Fruit fly (Drosophila melanogaster) whole organism, embryonic: Measurements from ENCODE around the gene Gga.
A peak's percentile ranks its signal among the peaks of the same experiment; 100 is the strongest.

ENCODE experiments used
- Atf6 ChIP-seq: fragments of 200-800 bp; sonication (Bioruptor generic); IDR thresholded peaks from 2 replicates; pipeline ENCODE4 v1.3.6; 2022; ENCODE audit warnings: missing biosample characterization, missing genetic modification characterization
- Awh ChIP-seq: fragments of 200-800 bp; sonication (Bioruptor generic); IDR thresholded peaks from 2 replicates; pipeline ENCODE4, ENCODE4 v1.3.6; 2022; ENCODE audit warnings: missing biosample characterization, missing genetic modification characterization
- CG10274 ChIP-seq: fragments of 200-800 bp; sonication (Bioruptor generic); optimal IDR thresholded peaks from 3 replicates; lab custom pipeline; 2017; ENCODE audit warnings: missing biosample characterization, mild to moderate bottlenecking, missing genetic modification characterization
- CG10654 ChIP-seq: fragments of 200-800 bp; sonication (Bioruptor generic); optimal IDR thresholded peaks from 2 replicates; lab custom pipeline; 2016; ENCODE audit warnings: missing biosample characterization, missing genetic modification characterization
- CG10979 ChIP-seq: fragments of 200-800 bp; sonication (Bioruptor generic); optimal IDR thresholded peaks from 2 replicates; lab custom pipeline; 2018; ENCODE audit warnings: missing biosample characterization, mild to moderate bottlenecking, missing genetic modification characterization, moderate library complexity
- CG11560 ChIP-seq: fragments of 200-800 bp; sonication (Bioruptor generic); IDR thresholded peaks from 3 replicates; pipeline ENCODE4 v1.3.6; 2022; ENCODE audit warnings: missing biosample characterization, missing genetic modification characterization
- CG13296 ChIP-seq: fragments of 200-800 bp; sonication (Bioruptor generic); optimal IDR thresholded peaks from 3 replicates; lab custom pipeline; 2018; ENCODE audit warnings: missing biosample characterization, mild to moderate bottlenecking, missing genetic modification characterization
- CG14050 ChIP-seq: fragments of 200-800 bp; sonication (Bioruptor generic); IDR thresholded peaks from 3 replicates; pipeline ENCODE4 v1.3.6; 2022; ENCODE audit warnings: missing biosample characterization, missing genetic modification characterization
- CG15514 ChIP-seq: fragments of 200-800 bp; sonication (Bioruptor generic); optimal IDR thresholded peaks from 3 replicates; lab custom pipeline; 2017; ENCODE audit warnings: missing biosample characterization, missing genetic modification characterization, mild to moderate bottlenecking, moderate library complexity, missing genetic modification reagents
- CG17359 ChIP-seq: fragments of 200-800 bp; sonication (Bioruptor generic); optimal IDR thresholded peaks from 3 replicates; lab custom pipeline; 2018; ENCODE audit warnings: missing biosample characterization, mild to moderate bottlenecking, missing genetic modification characterization, moderate library complexity
- CG17612 ChIP-seq: fragments of 200-800 bp; sonication (Bioruptor generic); IDR thresholded peaks from 2 replicates; pipeline ENCODE4 v1.3.6; 2022; ENCODE audit warnings: missing biosample characterization, missing genetic modification characterization
- CG32532 ChIP-seq: fragments of 200-800 bp; sonication (Bioruptor generic); IDR thresholded peaks from 2 replicates; pipeline ENCODE4 v1.3.6; 2022; ENCODE audit warnings: missing biosample characterization, missing genetic modification characterization
- CG34376 ChIP-seq: fragments of 200-800 bp; sonication (Bioruptor generic); optimal IDR thresholded peaks from 2 replicates; lab custom pipeline; 2018; ENCODE audit warnings: missing biosample characterization, mild to moderate bottlenecking, missing genetic modification characterization
- CG4282 ChIP-seq: fragments of 200-800 bp; sonication (Bioruptor generic); optimal IDR thresholded peaks from 2 replicates; lab custom pipeline; 2016; ENCODE audit warnings: missing biosample characterization, missing genetic modification characterization
- CG4617 ChIP-seq: fragments of 200-800 bp; sonication (Bioruptor generic); optimal IDR thresholded peaks from 3 replicates; lab custom pipeline; 2016; ENCODE audit warnings: missing biosample characterization, missing genetic modification characterization, borderline replicate concordance
- CG7357 ChIP-seq: fragments of 200-800 bp; sonication (Bioruptor generic); IDR thresholded peaks from 3 replicates; pipeline ENCODE4 v1.3.6; 2022; ENCODE audit warnings: missing biosample characterization, missing genetic modification characterization
- CG8359 ChIP-seq: fragments of 200-800 bp; sonication (Bioruptor generic); optimal IDR thresholded peaks from 2 replicates; lab custom pipeline; 2017; ENCODE audit warnings: missing biosample characterization, mild to moderate bottlenecking, missing genetic modification characterization, borderline replicate concordance
- CG8944 ChIP-seq: fragments of 200-800 bp; sonication (Bioruptor generic); optimal IDR thresholded peaks from 3 replicates; lab custom pipeline; 2016; ENCODE audit warnings: missing biosample characterization, missing genetic modification characterization
- Chrac-16 ChIP-seq: fragments of 200-800 bp; sonication (Bioruptor generic); optimal IDR thresholded peaks from 3 replicates; lab custom pipeline; 2016; ENCODE audit warnings: missing biosample characterization, missing genetic modification characterization
- Dll ChIP-seq: fragments of 200-800 bp; sonication (Bioruptor generic); IDR thresholded peaks from 4 replicates; pipeline ENCODE4 v1.3.6; 2022; ENCODE audit warnings: missing biosample characterization, missing genetic modification characterization; ENCODE audit not compliant: partially characterized antibody
- Ets65A ChIP-seq: fragments of 200-800 bp; sonication (Bioruptor generic); peaks from one replicate; lab custom pipeline; 2016; ENCODE audit warnings: missing biosample characterization, missing genetic modification characterization
- Fer2 ChIP-seq: fragments of 200-800 bp; sonication (Bioruptor generic); optimal IDR thresholded peaks from 2 replicates; lab custom pipeline; 2018; ENCODE audit warnings: missing biosample characterization, mild to moderate bottlenecking, missing genetic modification characterization, moderate library complexity
- Gsc ChIP-seq: fragments of 200-800 bp; sonication (Bioruptor generic); IDR thresholded peaks from 2 replicates; pipeline ENCODE4 v1.3.6; 2022; ENCODE audit warnings: missing biosample characterization, missing genetic modification characterization
- HLH4C ChIP-seq: fragments of 200-800 bp; sonication (Bioruptor generic); IDR thresholded peaks from 3 replicates; pipeline ENCODE4 v1.3.6; 2022; ENCODE audit warnings: missing biosample characterization, missing genetic modification characterization; ENCODE audit not compliant: partially characterized antibody
- HLHmδ ChIP-seq: fragments of 200-800 bp; sonication (Bioruptor generic); optimal IDR thresholded peaks from 2 replicates; lab custom pipeline; 2018; ENCODE audit warnings: missing biosample characterization, mild to moderate bottlenecking, missing genetic modification characterization, moderate library complexity
- NC2β ChIP-seq: fragments of 200-800 bp; sonication (Bioruptor generic); optimal IDR thresholded peaks from 2 replicates; lab custom pipeline; 2016; ENCODE audit warnings: missing biosample characterization, missing genetic modification characterization
- Nf-YC ChIP-seq: fragments of 200-800 bp; optimal IDR thresholded peaks from 3 replicates; lab custom pipeline; 2019; ENCODE audit warnings: missing biosample characterization, mild to moderate bottlenecking, missing genetic modification characterization, moderate library complexity
- Opbp ChIP-seq: fragments of 200-800 bp; sonication (Bioruptor generic); IDR thresholded peaks from 3 replicates; pipeline ENCODE4 v1.3.6; 2022; ENCODE audit warnings: missing biosample characterization, missing genetic modification characterization; ENCODE audit not compliant: partially characterized antibody
- Poxn ChIP-seq: fragments of 200-800 bp; sonication (Bioruptor generic); IDR thresholded peaks from 2 replicates; pipeline ENCODE4 v1.3.6; 2022; ENCODE audit warnings: missing biosample characterization, missing genetic modification characterization
- Six4 ChIP-seq: fragments of 200-800 bp; sonication (Bioruptor generic); optimal IDR thresholded peaks from 2 replicates; lab custom pipeline; 2016; ENCODE audit warnings: missing biosample characterization, missing genetic modification characterization
- ash1 ChIP-seq: fragments of 200-800 bp; sonication (Bioruptor generic); optimal IDR thresholded peaks from 2 replicates; lab custom pipeline; 2018; ENCODE audit warnings: missing biosample characterization, mild to moderate bottlenecking, missing genetic modification characterization
- bab2 ChIP-seq: fragments of 200-800 bp; sonication (Bioruptor generic); optimal IDR thresholded peaks from 2 replicates; lab custom pipeline; 2016; ENCODE audit warnings: missing biosample characterization, missing genetic modification characterization
- bowl ChIP-seq: fragments of 200-800 bp; sonication (Bioruptor generic); IDR thresholded peaks from 2 replicates; pipeline ENCODE4 v1.3.6; 2022; ENCODE audit warnings: missing biosample characterization, missing genetic modification characterization
- dysf ChIP-seq: fragments of 200-800 bp; sonication (Bioruptor generic); IDR thresholded peaks from 3 replicates; pipeline ENCODE4 v1.3.6; 2022; ENCODE audit warnings: missing biosample characterization, missing genetic modification characterization
- exex ChIP-seq: fragments of 200-800 bp; sonication (Bioruptor generic); optimal IDR thresholded peaks from 4 replicates; lab custom pipeline; 2018; ENCODE audit warnings: missing biosample characterization, mild to moderate bottlenecking, missing genetic modification characterization, moderate library complexity
- fd3F ChIP-seq: fragments of 200-800 bp; sonication (Bioruptor generic); optimal IDR thresholded peaks from 2 replicates; lab custom pipeline; 2018; ENCODE audit warnings: missing biosample characterization, mild to moderate bottlenecking, missing genetic modification characterization, moderate library complexity
- insv ChIP-seq, 2 experiments: fragments of 200-800 bp; sonication (Bioruptor generic); optimal IDR thresholded peaks; 3 replicates each; lab custom pipeline; 2016 to 2018; ENCODE audit warnings: missing biosample characterization in 2 of 2, missing genetic modification characterization in 2 of 2
- jumu ChIP-seq: fragments of 200-800 bp; sonication (Bioruptor generic); optimal IDR thresholded peaks from 3 replicates; lab custom pipeline; 2016; ENCODE audit warnings: missing biosample characterization, missing genetic modification characterization
- kah ChIP-seq: fragments of 200-800 bp; sonication (Bioruptor generic); optimal IDR thresholded peaks from 2 replicates; lab custom pipeline; 2018; ENCODE audit warnings: missing biosample characterization, mild to moderate bottlenecking, missing genetic modification characterization
- klu ChIP-seq: fragments of 200-800 bp; sonication (Bioruptor generic); IDR thresholded peaks from 2 replicates; pipeline ENCODE4 v1.3.6; 2022; ENCODE audit warnings: missing biosample characterization, missing genetic modification characterization
- kni ChIP-seq: fragments of 200-800 bp; sonication (Bioruptor generic); optimal IDR thresholded peaks from 3 replicates; lab custom pipeline; 2017; ENCODE audit warnings: mild to moderate bottlenecking, missing biosample characterization, missing genetic modification reagents, missing genetic modification characterization
- knrl ChIP-seq: fragments of 200-800 bp; sonication (Bioruptor generic); IDR thresholded peaks from 3 replicates; pipeline ENCODE4 v1.3.6; 2022; ENCODE audit warnings: missing biosample characterization, missing genetic modification characterization; ENCODE audit not compliant: partially characterized antibody
- lola ChIP-seq, 3 experiments: fragments of >200 bp in 2 of 3; fragments of 200-800 bp in 1 of 3; sonication (Bioruptor generic) in 1 of 3; optimal IDR thresholded peaks; 2 replicates each; lab custom pipeline; 2017 to 2019; ENCODE audit warnings: missing biosample characterization in 3 of 3, missing genetic modification characterization in 3 of 3, mild to moderate bottlenecking in 1 of 3, moderate library complexity in 1 of 3
- sens-2 ChIP-seq: fragments of 200-800 bp; sonication (Bioruptor generic); IDR thresholded peaks from 2 replicates; pipeline ENCODE4 v1.3.6; 2022; ENCODE audit warnings: missing biosample characterization, missing genetic modification characterization
- sqz ChIP-seq: fragments of 200-800 bp; sonication (Bioruptor generic); optimal IDR thresholded peaks from 3 replicates; lab custom pipeline; 2018; ENCODE audit warnings: missing biosample characterization, mild to moderate bottlenecking, missing genetic modification characterization
- sr ChIP-seq: fragments of 200-800 bp; sonication (Bioruptor generic); IDR thresholded peaks from 3 replicates; pipeline ENCODE4 v1.3.6; 2022; ENCODE audit warnings: missing biosample characterization, missing genetic modification characterization
- tna ChIP-seq: fragments of 200-800 bp; sonication (Bioruptor generic); IDR thresholded peaks from 2 replicates; pipeline ENCODE4 v1.3.6; 2022; ENCODE audit warnings: missing biosample characterization, missing genetic modification characterization; ENCODE audit not compliant: partially characterized antibody
- wdn ChIP-seq: fragments of 200-800 bp; sonication (Bioruptor generic); IDR thresholded peaks from 2 replicates; pipeline ENCODE4 v1.3.6; 2022; ENCODE audit warnings: missing biosample characterization, missing genetic modification characterization
- zfh1 ChIP-seq: fragments of 200-800 bp; sonication (Bioruptor generic); IDR thresholded peaks from 3 replicates; pipeline ENCODE4 v1.3.6; 2022; ENCODE audit warnings: missing biosample characterization, missing genetic modification characterization

The Gga gene

dm6 chrX:9584104-9584947 is 16.5 kb upstream of the Gga start (continued):
- TF ChIP-seq CG32532 (GFP tag; lab: Robert Waterston, UW) (peak; percentile 55), Atf6 (GFP tag; lab: Robert Waterston, UW) (no peak), Ets65A (GFP tag; lab: Kevin White, UChicago) (peak; percentile 6), CG8359 (GFP tag; lab: Kevin White, UChicago) (no peak), klu (GFP tag; lab: Robert Waterston, UW) (no peak), CG10979 (tag; lab: Kevin White, UChicago) (no peak), CG17359 (tag; lab: Kevin White, UChicago) (peak; percentile 42), jumu (GFP tag; lab: Kevin White, UChicago) (no peak), HLH4C (GFP tag; lab: Robert Waterston, UW) (no peak), exex (tag; lab: Kevin White, UChicago) (peak; percentile 6), CG17612 (GFP tag; lab: Robert Waterston, UW) (no peak), lola (GFP tag; optimal IDR thresholded peaks at IDR 0.05; lab: Kevin White, UChicago) (peak in 1 of 3 experiments; percentile 8), sr (GFP tag; lab: Robert Waterston, UW) (no peak), CG13296 (GFP tag; lab: Kevin White, UChicago) (no peak), kah (GFP tag; lab: Kevin White, UChicago) (no peak), tna (no peak), ash1 (GFP tag; lab: Kevin White, UChicago) (no peak), kni (GFP tag; lab: Kevin White, UChicago) (peak; percentile 89), sens-2 (GFP tag; lab: Robert Waterston, UW) (no peak), Poxn (GFP tag; lab: Robert Waterston, UW) (no peak), insv (GFP tag; optimal IDR thresholded peaks at IDR 0.05; lab: Kevin White, UChicago) (no peak), Gsc (no peak), HLHmδ (GFP tag; lab: Kevin White, UChicago) (peak; percentile 1), Awh (GFP tag; lab: Robert Waterston, UW) (no peak), CG8944 (GFP tag; lab: Kevin White, UChicago) (no peak), Chrac-16 (GFP tag; lab: Kevin White, UChicago) (no peak), Dll (GFP tag; lab: Robert Waterston, UW) (no peak), bab2 (GFP tag; lab: Kevin White, UChicago) (no peak), CG15514 (peak; percentile 1), Six4 (GFP tag; lab: Kevin White, UChicago) (no peak), wdn (GFP tag; lab: Robert Waterston, UW) (no peak), NC2β (GFP tag; lab: Kevin White, UChicago) (no peak), CG11560 (no peak), CG10654 (GFP tag; lab: Kevin White, UChicago) (no peak), zfh1 (GFP tag; lab: Robert Waterston, UW) (no peak), Fer2 (tag; lab: Kevin White, UChicago) (no peak), CG7357 (GFP tag; lab: Robert Waterston, UW) (no peak), CG14050 (GFP tag; lab: Robert Waterston, UW) (no peak), CG34376 (GFP tag; lab: Kevin White, UChicago) (peak; percentile 86), bowl (GFP tag; lab: Robert Waterston, UW) (no peak), Opbp (GFP tag; lab: Robert Waterston, UW) (peak; percentile 12; the same call in 1 of the 3 replicates), dysf (GFP tag; lab: Robert Waterston, UW) (peak; percentile 73), knrl (GFP tag; lab: Robert Waterston, UW) (no peak), CG10274 (peak; percentile 73), sqz (GFP tag; lab: Kevin White, UChicago) (no peak), CG4617 (GFP tag; lab: Kevin White, UChicago) (no peak), Nf-YC (tag; lab: Kevin White, UChicago) (no peak), CG4282 (GFP tag; lab: Kevin White, UChicago) (no peak), fd3F (GFP tag; lab: Kevin White, UChicago) (peak; percentile 18)
